Fruit fly (Drosophila melanogaster): Measurements from ENCODE around the gene Svil.

DNA sequence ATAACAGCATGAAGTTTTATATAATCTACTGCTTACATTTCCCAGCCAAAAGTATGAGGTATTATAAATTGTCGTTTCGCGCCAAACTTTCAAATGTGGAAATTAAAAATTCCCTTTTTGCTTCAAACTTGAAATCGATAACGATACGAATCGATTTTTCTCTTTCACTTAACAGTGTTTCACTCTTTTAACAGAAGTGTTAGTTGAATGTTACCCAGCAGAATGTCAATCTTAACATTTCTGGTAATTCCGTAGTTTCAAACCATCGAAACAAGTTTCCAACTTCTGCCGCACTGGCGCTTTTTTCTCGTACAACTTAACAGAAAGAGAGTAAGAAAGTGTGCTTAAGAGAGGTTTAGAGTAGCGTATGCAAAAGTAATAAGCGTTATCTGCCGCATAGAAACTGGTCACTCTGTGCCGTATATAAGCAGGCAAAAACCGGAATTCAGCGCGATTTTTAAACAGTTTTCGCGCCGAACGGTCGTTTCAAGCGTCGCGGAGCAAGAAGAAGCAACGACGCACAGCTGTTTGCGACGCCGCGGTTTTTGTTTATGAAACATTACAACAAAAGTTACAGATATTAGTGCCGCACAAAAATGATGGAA, 89.1 kb downstream of the Svil start:
- TF ChIP-seq Abd-B (GFP tag; optimal IDR thresholded peaks at IDR 0.05) (no peak), Rel (GFP tag; optimal IDR thresholded peaks at IDR 0.05) (no peak), Rel (tag; optimal IDR thresholded peaks at IDR 0.05) (peak; percentile 33), OdsH (GFP tag; optimal IDR thresholded peaks at IDR 0.05) (peak; percentile 24), Hr78 (GFP tag; optimal IDR thresholded peaks at IDR 0.05) (no peak), dmrt93B (GFP tag; optimal IDR thresholded peaks at IDR 0.05) (no peak), usp (GFP tag; optimal IDR thresholded peaks at IDR 0.05) (no peak), Hnf4 (GFP tag; optimal IDR thresholded peaks at IDR 0.05) (peak; percentile 31), sv (GFP tag; optimal IDR thresholded peaks at IDR 0.05) (no peak), Dfd (GFP tag; optimal IDR thresholded peaks at IDR 0.05) (no peak), rgr (GFP tag; optimal IDR thresholded peaks at IDR 0.05) (no peak), fru (GFP tag; optimal IDR thresholded peaks at IDR 0.05) (peak; percentile 100), brk (GFP tag; optimal IDR thresholded peaks at IDR 0.05) (peak; percentile 32), CG32264 (GFP tag; optimal IDR thresholded peaks at IDR 0.05) (no peak), h (GFP tag; optimal IDR thresholded peaks at IDR 0.05) (peak; percentile 38)
